Fruit fly (Drosophila melanogaster) whole organism, embryonic: ENCODE measurements around the gene CG7362.

Source experiments
- Awh ChIP-seq: fragments of 200-800 bp; sonication (Bioruptor generic); IDR thresholded peaks from 2 replicates; pipeline ENCODE4, ENCODE4 v1.3.6; 2022; ENCODE audit warnings: missing biosample characterization, missing genetic modification characterization
- CG1832 ChIP-seq: fragments of 200-800 bp; sonication (Bioruptor generic); optimal IDR thresholded peaks from 2 replicates; lab custom pipeline; 2017; ENCODE audit warnings: missing biosample characterization, mild to moderate bottlenecking, missing genetic modification characterization, inconsistent platforms
- CG3407 ChIP-seq: fragments of 200-800 bp; sonication (Bioruptor generic); optimal IDR thresholded peaks from 2 replicates; lab custom pipeline; 2018; ENCODE audit warnings: missing biosample characterization, mild to moderate bottlenecking, missing genetic modification characterization
- CG4360 ChIP-seq: fragments of 200-800 bp; sonication (Bioruptor generic); IDR thresholded peaks from 2 replicates; pipeline ENCODE4 v1.3.6; 2022; ENCODE audit warnings: missing biosample characterization, missing genetic modification characterization
- bowl ChIP-seq: fragments of 200-800 bp; sonication (Bioruptor generic); IDR thresholded peaks from 2 replicates; pipeline ENCODE4 v1.3.6; 2022; ENCODE audit warnings: missing biosample characterization, missing genetic modification characterization
- croc ChIP-seq: fragments of 200-800 bp; sonication (Bioruptor generic); conservative IDR thresholded peaks from 3 replicates; pipeline ENCODE4 v1.3.6; 2022; ENCODE audit warnings: missing biosample characterization, missing genetic modification characterization
- ken ChIP-seq: fragments of 200-800 bp; sonication (Bioruptor generic); IDR thresholded peaks from 3 replicates; pipeline ENCODE4 v1.3.6; 2022; ENCODE audit warnings: missing biosample characterization, missing genetic modification characterization
- lov ChIP-seq, 2 experiments: fragments of 200-800 bp in 1 of 2; fragments of >200 bp in 1 of 2; sonication (Bioruptor generic) in 1 of 2; IDR thresholded peaks in 1 of 2; optimal IDR thresholded peaks in 1 of 2; 2 replicates in 1 of 2; 3 replicates in 1 of 2; pipeline versions ENCODE4 v1.3.6 to Lab custom; 2017 to 2022; ENCODE audit warnings: missing biosample characterization in 1 of 2, missing genetic modification characterization in 1 of 2
- scrt ChIP-seq: fragments of 200-800 bp; sonication (Bioruptor generic); optimal IDR thresholded peaks from 2 replicates; lab custom pipeline; 2018; ENCODE audit warnings: missing biosample characterization, mild to moderate bottlenecking, missing genetic modification characterization, moderate library complexity

- TF ChIP-seq bowl (GFP tag; lab: Robert Waterston, UW) (no peak), Awh (no peak), ken (GFP tag; lab: Robert Waterston, UW) (no peak), CG1832 (no peak), CG3407 (no peak), lov (optimal IDR thresholded peaks at IDR 0.05; lab: Kevin White, UChicago) (no peak), lov (GFP tag; IDR thresholded peaks at IDR 0.05; lab: Robert Waterston, UW) (no peak), croc (GFP tag; lab: Robert Waterston, UW) (no peak), CG4360 (GFP tag; lab: Robert Waterston, UW) (no peak), scrt (GFP tag; lab: Kevin White, UChicago) (no peak)
Measured at dm6 chr3R:14754360-14754759, at the start of gene CG7362.
